Fruit fly (Drosophila melanogaster) Kc167 (cell line): Measurements from ENCODE around the gene Acbp5.

Experiments used
- Myc ChIP-seq: fragments of >200 bp; optimal IDR thresholded peaks from 2 replicates; lab custom pipeline; 2017; ENCODE audit warnings: missing external identifiers
- Sin3A ChIP-seq: fragments of >200 bp; optimal IDR thresholded peaks from 2 replicates; lab custom pipeline; 2018; ENCODE audit warnings: missing external identifiers
- h ChIP-seq: fragments of >200 bp; optimal IDR thresholded peaks from 3 replicates; lab custom pipeline; 2018; ENCODE audit warnings: missing external identifiers
- insv ChIP-seq: fragments of >200 bp; optimal IDR thresholded peaks from 3 replicates; lab custom pipeline; 2018; ENCODE audit warnings: missing external identifiers
- psq ChIP-seq: fragments of >200 bp; optimal IDR thresholded peaks from 2 replicates; lab custom pipeline; 2017; ENCODE audit warnings: missing external identifiers
- ttk ChIP-seq: sonication (Bioruptor generic); optimal IDR thresholded peaks from 2 replicates; lab custom pipeline; 2017; ENCODE audit warnings: missing external identifiers

The Acbp5 gene

DNA sequence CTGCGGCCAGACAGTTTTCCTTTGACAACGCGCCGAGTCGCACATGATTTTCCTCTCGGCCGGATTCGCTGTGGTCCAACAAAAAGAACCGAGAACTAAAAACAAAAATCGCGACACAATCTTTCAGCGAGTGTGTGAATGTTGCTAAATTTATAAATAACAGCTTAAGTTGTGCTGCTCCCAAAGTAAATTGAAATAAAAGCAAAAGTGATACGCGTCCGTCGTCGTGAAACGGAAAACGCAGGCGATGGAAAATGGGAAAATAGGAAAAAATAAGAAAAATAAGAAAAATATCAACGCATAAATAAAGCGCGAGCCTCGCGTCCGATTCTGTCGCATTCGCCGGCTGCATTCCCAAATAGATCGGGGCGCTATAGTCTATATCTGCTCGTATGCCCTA is 34.8 kb downstream of the Acbp5 start, which contains the start of gene Fhos:
Fhos (plus strand) TSS at position 28 of the 400 bp plus-strand sequence.
- TF ChIP-seq psq (lab: Kevin White, UChicago), result no peak
- no peak for TF ChIP-seq Sin3A (lab: Kevin White, UChicago)
- no peak for TF ChIP-seq ttk
- no peak for TF ChIP-seq h (lab: Kevin White, UChicago)
- no peak for TF ChIP-seq Myc (lab: Kevin White, UChicago)
- no peak for TF ChIP-seq insv (lab: Kevin White, UChicago)

DNA sequence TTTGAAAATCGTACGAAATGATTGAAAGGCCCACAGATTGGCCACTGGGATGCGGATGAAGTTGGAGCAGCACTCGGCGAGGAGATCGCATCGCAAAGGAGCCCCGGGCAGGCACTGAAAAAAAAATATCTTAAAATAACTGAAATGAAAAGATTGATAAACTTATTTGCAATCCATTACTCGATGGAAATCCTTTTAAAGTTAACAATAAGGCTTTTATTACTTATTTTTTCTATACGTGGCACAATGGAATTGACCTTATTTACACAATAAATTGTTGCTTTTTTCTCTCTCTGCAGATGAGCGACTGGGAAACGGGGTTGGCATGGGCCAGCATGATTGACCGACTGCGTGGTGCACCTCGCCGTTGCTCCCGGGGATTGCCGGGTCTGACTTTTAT is 37.1 kb downstream of the Acbp5 start:
- TF ChIP-seq insv (lab: Kevin White, UChicago) (no peak), Sin3A (lab: Kevin White, UChicago) (no peak), Myc (lab: Kevin White, UChicago) (no peak), h (lab: Kevin White, UChicago) (no peak), ttk (no peak), psq (lab: Kevin White, UChicago) (no peak)

- TF ChIP-seq psq (lab: Kevin White, UChicago), result no peak
- TF ChIP-seq insv (lab: Kevin White, UChicago), result no peak
- TF ChIP-seq ttk, result no peak
- TF ChIP-seq Myc (lab: Kevin White, UChicago), result no peak
- TF ChIP-seq Sin3A (lab: Kevin White, UChicago), result no peak
- TF ChIP-seq h (lab: Kevin White, UChicago), result no peak
Measured at dm6 chr3L:8749676-8750654, 38.4 kb downstream of the Acbp5 start, which contains the start of gene CG13306. Gene CG13306, minus strand, starts transcription at chr3L:8749726.

- TF ChIP-seq insv (lab: Kevin White, UChicago) (no peak), Myc (lab: Kevin White, UChicago) (no peak), ttk (no peak), h (lab: Kevin White, UChicago) (no peak), psq (lab: Kevin White, UChicago) (no peak), Sin3A (lab: Kevin White, UChicago) (no peak)
Measured at dm6 chr3L:8748839-8749238, 39.5 kb downstream of the Acbp5 start.

dm6 chr3L:8748323-8748722 is 40.0 kb downstream of the Acbp5 start:
- no peak for TF ChIP-seq Myc (lab: Kevin White, UChicago)
- TF ChIP-seq psq (lab: Kevin White, UChicago), result no peak
- TF ChIP-seq h (lab: Kevin White, UChicago), result no peak

dm6 chr3L:8746519-8746918 is 41.8 kb downstream of the Acbp5 start:
- TF ChIP-seq psq (lab: Kevin White, UChicago) (no peak), ttk (no peak), h (lab: Kevin White, UChicago) (no peak), Sin3A (lab: Kevin White, UChicago) (no peak), Myc (lab: Kevin White, UChicago) (no peak), insv (lab: Kevin White, UChicago) (no peak)

DNA sequence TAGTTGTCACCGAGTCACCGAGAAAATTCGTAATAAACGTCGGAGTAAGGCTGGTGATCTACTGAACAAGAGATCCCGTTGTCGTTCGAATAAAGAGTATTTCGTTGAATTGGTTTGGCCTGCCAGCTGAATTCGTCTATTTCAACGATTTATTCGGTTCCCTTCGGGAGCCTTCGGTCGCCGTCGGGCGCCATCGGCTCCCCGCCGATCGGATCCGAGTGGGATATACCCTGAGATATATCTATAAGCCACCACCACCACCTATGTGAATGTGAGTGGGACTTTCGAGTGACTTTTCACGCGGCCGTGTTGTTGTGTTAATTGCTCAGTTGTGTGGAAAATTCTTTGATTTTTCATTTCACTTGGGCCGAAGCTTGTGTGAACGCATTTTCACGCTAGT is 43.1 kb downstream of the Acbp5 start, which contains the start of gene Prm:
Prm (minus strand) TSS at position 101 of the 400 bp plus-strand sequence.
- TF ChIP-seq ttk (no peak), h (lab: Kevin White, UChicago) (no peak), Myc (lab: Kevin White, UChicago) (no peak), Sin3A (lab: Kevin White, UChicago) (no peak), psq (lab: Kevin White, UChicago) (no peak), insv (lab: Kevin White, UChicago) (no peak)

dm6 chr3L:8741051-8741468 is 47.3 kb downstream of the Acbp5 start:
- TF ChIP-seq Myc (lab: Kevin White, UChicago) (no peak), h (lab: Kevin White, UChicago) (no peak), Sin3A (lab: Kevin White, UChicago) (no peak), ttk (no peak), insv (lab: Kevin White, UChicago) (no peak), psq (lab: Kevin White, UChicago) (no peak)
